Worm (Caenorhabditis elegans): ENCODE measurements around the gene vha-5.

- TF ChIP-seq ces-1 (GFP tag; optimal IDR thresholded peaks at IDR 0.05) (no peak), nhr-77 (tag; optimal IDR thresholded peaks at IDR 0.05) (no peak), fkh-10 (GFP tag; optimal IDR thresholded peaks at IDR 0.05) (no peak), nhr-237 (tag; optimal IDR thresholded peaks at IDR 0.05) (no peak), daf-12 (tag; optimal IDR thresholded peaks at IDR 0.05) (no peak), set-16 (GFP tag; IDR thresholded peaks at IDR 0.05) (no peak), nhr-6 (tag; optimal IDR thresholded peaks at IDR 0.05) (no peak), fos-1 (tag; optimal IDR thresholded peaks at IDR 0.05) (no peak), mes-2 (tag; optimal IDR thresholded peaks at IDR 0.05; ENCODE audit: poor library complexity, severe bottlenecking) (no peak), T26A8.4 (GFP tag; IDR thresholded peaks at IDR 0.05) (no peak)
Observed at ce11 chrIV:8255221-8255620, 48.5 kb upstream of the vha-5 start.
